Worm (Caenorhabditis elegans) whole organism, L4 larva: Measurements from ENCODE around the gene C34E10.12.
A peak's percentile ranks its signal among the peaks of the same experiment; 100 is the strongest.

Experiments used
- F44E2.7 ChIP-seq: fragments of 200-800 bp; sonication (Bioruptor generic); IDR thresholded peaks from 2 replicates; pipeline ENCODE4 v2.1.2; 2022; ENCODE audit warnings: missing genetic modification characterization, missing compliant biosample characterization
- R02D3.7 ChIP-seq: fragments of 150-350 bp; sonication (generic microtip); optimal IDR thresholded peaks from 3 replicates; lab custom pipeline; 2014; ENCODE audit warnings: missing biosample characterization, missing genetic modification characterization
- T20F7.1 ChIP-seq: fragments of 200-800 bp; sonication (Bioruptor generic); optimal IDR thresholded peaks from 2 replicates; lab custom pipeline; 2018; ENCODE audit warnings: mild to moderate bottlenecking, missing genetic modification characterization, missing compliant biosample characterization
- Y105C5A.15 ChIP-seq: fragments of 200-800 bp; sonication (Bioruptor generic); IDR thresholded peaks from 2 replicates; pipeline ENCODE4 v1.3.6; 2022; ENCODE audit warnings: missing genetic modification characterization, missing compliant biosample characterization
- ama-1 ChIP-seq: fragments of 150-350 bp; optimal IDR thresholded peaks from 2 replicates; lab custom pipeline; 2014; ENCODE audit warnings: inconsistent platforms, mixed read lengths
- ceh-28 ChIP-seq: fragments of 150-350 bp; optimal IDR thresholded peaks from 2 replicates; lab custom pipeline; 2014; ENCODE audit warnings: missing biosample characterization, missing genetic modification reagents, missing genetic modification characterization
- ceh-32 ChIP-seq: sonication (generic microtip); optimal IDR thresholded peaks from 2 replicates; lab custom pipeline; 2016; ENCODE audit warnings: mild to moderate bottlenecking, missing genetic modification characterization, missing compliant biosample characterization; ENCODE audit not compliant: poor library complexity
- ceh-44 ChIP-seq: fragments of 200-800 bp; sonication (Bioruptor generic); IDR thresholded peaks from 2 replicates; pipeline ENCODE4 v1.3.6; 2022; ENCODE audit warnings: missing genetic modification reagents, missing genetic modification characterization, missing compliant biosample characterization
- ceh-62 ChIP-seq: sonication (generic microtip); optimal IDR thresholded peaks from 2 replicates; lab custom pipeline; 2017; ENCODE audit warnings: missing biosample characterization, missing genetic modification characterization
- daf-16 ChIP-seq, 3 experiments: sonication (generic microtip); optimal IDR thresholded peaks; 2 replicates each; lab custom pipeline; 2016 to 2017; ENCODE audit warnings: missing genetic modification characterization in 3 of 3, missing genetic modification reagents in 3 of 3, mild to moderate bottlenecking in 2 of 3, missing compliant biosample characterization in 2 of 3, missing biosample characterization in 1 of 3, moderate library complexity in 1 of 3
- dmd-6 ChIP-seq: fragments of 200-800 bp; sonication (Bioruptor generic); IDR thresholded peaks from 2 replicates; pipeline ENCODE4 v1.3.6; 2022; ENCODE audit warnings: missing genetic modification reagents, missing genetic modification characterization, missing compliant biosample characterization
- dmd-8 ChIP-seq: fragments of 200-800 bp; sonication (Bioruptor generic); IDR thresholded peaks from 2 replicates; pipeline ENCODE4 v1.3.6; 2022; ENCODE audit warnings: missing genetic modification characterization, missing compliant biosample characterization
- dmd-9 ChIP-seq: fragments of 200-800 bp; sonication (Bioruptor generic); IDR thresholded peaks from 2 replicates; pipeline ENCODE4 v1.3.6; 2022; ENCODE audit warnings: missing genetic modification reagents, missing genetic modification characterization, missing compliant biosample characterization
- dpl-1 ChIP-seq: fragments of 150-350 bp; optimal IDR thresholded peaks from 2 replicates; lab custom pipeline; 2014; ENCODE audit warnings: missing biosample characterization, missing genetic modification reagents, missing genetic modification characterization
- egl-27 ChIP-seq: sonication (generic microtip); optimal IDR thresholded peaks from 3 replicates; lab custom pipeline; 2017; ENCODE audit warnings: missing biosample characterization, missing genetic modification reagents, missing genetic modification characterization
- egl-43 ChIP-seq: fragments of 200-800 bp; sonication (Bioruptor generic); IDR thresholded peaks from 2 replicates; pipeline ENCODE4 v1.3.6; 2022; ENCODE audit warnings: missing genetic modification reagents, missing genetic modification characterization, missing compliant biosample characterization
- fos-1 ChIP-seq: fragments of 150-350 bp; optimal IDR thresholded peaks from 2 replicates; lab custom pipeline; 2014; ENCODE audit warnings: missing biosample characterization, missing genetic modification characterization
- gei-8 ChIP-seq: fragments of 200-800 bp; sonication (Bioruptor generic); optimal IDR thresholded peaks from 2 replicates; lab custom pipeline; 2018; ENCODE audit warnings: mild to moderate bottlenecking, missing genetic modification characterization, missing compliant biosample characterization
- lim-7 ChIP-seq: fragments of 200-800 bp; sonication (Bioruptor generic); IDR thresholded peaks from 2 replicates; pipeline ENCODE4 v1.3.6; 2022; ENCODE audit warnings: missing genetic modification characterization, missing compliant biosample characterization
- lin-1 ChIP-seq: fragments of 200-800 bp; sonication (Bioruptor generic); IDR thresholded peaks from 2 replicates; pipeline ENCODE4 v1.3.6; 2022; ENCODE audit warnings: missing genetic modification reagents, missing genetic modification characterization, missing compliant biosample characterization
- lin-13 ChIP-seq: fragments of 150-350 bp; optimal IDR thresholded peaks from 2 replicates; lab custom pipeline; 2014; ENCODE audit warnings: missing biosample characterization, missing genetic modification reagents, missing genetic modification characterization
- lin-38 ChIP-seq: fragments of 200-800 bp; sonication (Bioruptor generic); IDR thresholded peaks from 2 replicates; pipeline ENCODE4 v1.3.6; 2022; ENCODE audit warnings: missing genetic modification reagents, missing genetic modification characterization, missing compliant biosample characterization
- lin-39 ChIP-seq: fragments of 150-350 bp; optimal IDR thresholded peaks from 2 replicates; lab custom pipeline; 2014; ENCODE audit warnings: missing biosample characterization, missing genetic modification reagents, missing genetic modification characterization
- lsy-2 ChIP-seq, 2 experiments: fragments of 150-350 bp in 1 of 2; sonication (generic microtip) in 1 of 2; optimal IDR thresholded peaks; 2 replicates each; lab custom pipeline; 2014 to 2017; ENCODE audit warnings: missing biosample characterization in 2 of 2, missing genetic modification characterization in 2 of 2
- madf-5 ChIP-seq, 2 experiments: fragments of 200-800 bp; sonication (Bioruptor generic); IDR thresholded peaks; 2 replicates each; pipeline ENCODE4 v1.3.6; 2022; ENCODE audit warnings: missing compliant biosample characterization in 2 of 2, missing genetic modification characterization in 2 of 2
- madf-9 ChIP-seq: fragments of 200-800 bp; sonication (Bioruptor generic); conservative IDR thresholded peaks from 2 replicates; pipeline ENCODE4 v1.3.6; 2022; ENCODE audit warnings: missing genetic modification reagents, missing genetic modification characterization, missing compliant biosample characterization
- mdt-29 ChIP-seq: fragments of 200-800 bp; sonication (Bioruptor generic); IDR thresholded peaks from 2 replicates; pipeline ENCODE4 v1.3.6; 2022; ENCODE audit warnings: missing genetic modification reagents, missing genetic modification characterization, missing compliant biosample characterization
- mxl-2 ChIP-seq: fragments of 200-800 bp; sonication (Bioruptor generic); conservative IDR thresholded peaks from 2 replicates; pipeline ENCODE4 v1.3.6; 2022; ENCODE audit warnings: missing genetic modification reagents, missing genetic modification characterization, missing compliant biosample characterization
- mxl-3 ChIP-seq: fragments of 200-800 bp; sonication (Bioruptor generic); optimal IDR thresholded peaks from 2 replicates; lab custom pipeline; 2018; ENCODE audit warnings: mild to moderate bottlenecking, missing genetic modification characterization, missing compliant biosample characterization
- nhr-10 ChIP-seq: fragments of 150-350 bp; optimal IDR thresholded peaks from 2 replicates; lab custom pipeline; 2014; ENCODE audit warnings: missing biosample characterization, missing genetic modification characterization
- nhr-102 ChIP-seq: sonication (generic microtip); optimal IDR thresholded peaks from 2 replicates; lab custom pipeline; 2016; ENCODE audit warnings: mild to moderate bottlenecking, missing genetic modification characterization, moderate library complexity, missing compliant biosample characterization
- nhr-11 ChIP-seq: fragments of 150-350 bp; optimal IDR thresholded peaks from 2 replicates; lab custom pipeline; 2014; ENCODE audit warnings: missing biosample characterization, missing genetic modification characterization
- nhr-111 ChIP-seq: fragments of 200-800 bp; sonication (Bioruptor generic); optimal IDR thresholded peaks from 2 replicates; lab custom pipeline; 2018; ENCODE audit warnings: mild to moderate bottlenecking, missing genetic modification characterization, missing compliant biosample characterization
- nhr-237 ChIP-seq: sonication (generic microtip); optimal IDR thresholded peaks from 2 replicates; lab custom pipeline; 2017; ENCODE audit warnings: missing biosample characterization, missing genetic modification characterization
- nhr-28 ChIP-seq: fragments of 150-350 bp; optimal IDR thresholded peaks from 2 replicates; lab custom pipeline; 2014; ENCODE audit warnings: missing biosample characterization, missing genetic modification characterization
- nhr-41 ChIP-seq: fragments of 200-800 bp; sonication (Bioruptor generic); IDR thresholded peaks from 2 replicates; pipeline ENCODE4 v1.3.6; 2022; ENCODE audit warnings: missing genetic modification reagents, missing genetic modification characterization, missing compliant biosample characterization
- nhr-42 ChIP-seq: fragments of 200-800 bp; sonication (Bioruptor generic); IDR thresholded peaks from 2 replicates; pipeline ENCODE4 v1.3.6; 2022; ENCODE audit warnings: missing genetic modification characterization, missing compliant biosample characterization
- nhr-6 ChIP-seq: fragments of 150-350 bp; optimal IDR thresholded peaks from 2 replicates; lab custom pipeline; 2014; ENCODE audit warnings: missing biosample characterization, missing genetic modification characterization
- pha-4 ChIP-seq, 2 experiments: fragments of 150-350 bp in 1 of 2; fragments of 200-800 bp in 1 of 2; sonication (Bioruptor generic) in 1 of 2; IDR thresholded peaks in 1 of 2; optimal IDR thresholded peaks in 1 of 2; 2 replicates each; pipeline versions ENCODE4 v1.3.6 to Lab custom; 2014 to 2022; ENCODE audit warnings: missing genetic modification characterization in 2 of 2, missing genetic modification reagents in 2 of 2, missing biosample characterization in 1 of 2, missing compliant biosample characterization in 1 of 2
- php-3 ChIP-seq: fragments of 200-800 bp; sonication (Bioruptor generic); IDR thresholded peaks from 2 replicates; pipeline ENCODE4 v1.3.6; 2022; ENCODE audit warnings: missing genetic modification reagents, missing genetic modification characterization, missing compliant biosample characterization
- pqm-1 ChIP-seq: sonication (generic microtip); optimal IDR thresholded peaks from 2 replicates; lab custom pipeline; 2017; ENCODE audit warnings: missing biosample characterization, missing genetic modification characterization
- rbr-2 ChIP-seq: sonication (generic microtip); optimal IDR thresholded peaks from 2 replicates; lab custom pipeline; 2016; ENCODE audit warnings: missing genotype, missing genetic modification characterization, missing compliant biosample characterization
- set-16 ChIP-seq: fragments of 200-800 bp; sonication (Bioruptor generic); IDR thresholded peaks from 2 replicates; pipeline ENCODE4 v1.3.6; 2022; ENCODE audit warnings: missing genetic modification reagents, missing genetic modification characterization, missing compliant biosample characterization
- skn-1 ChIP-seq: fragments of 150-350 bp; optimal IDR thresholded peaks from 2 replicates; lab custom pipeline; 2014; ENCODE audit warnings: missing biosample characterization, missing genetic modification characterization
- snpc-1.2 ChIP-seq: fragments of 200-800 bp; sonication (Bioruptor generic); IDR thresholded peaks from 2 replicates; pipeline ENCODE4 v1.3.6; 2022; ENCODE audit warnings: missing genetic modification reagents, missing genetic modification characterization, missing compliant biosample characterization
- spr-1 ChIP-seq: sonication (generic microtip); optimal IDR thresholded peaks from 2 replicates; lab custom pipeline; 2016; ENCODE audit warnings: mild to moderate bottlenecking, missing genetic modification characterization, missing compliant biosample characterization
- unc-39 ChIP-seq: sonication (generic microtip); optimal IDR thresholded peaks from 2 replicates; lab custom pipeline; 2017; ENCODE audit warnings: missing biosample characterization, missing genetic modification characterization
- vab-7 ChIP-seq: fragments of 200-800 bp; sonication (Bioruptor generic); IDR thresholded peaks from 2 replicates; pipeline ENCODE4 v1.3.6; 2022; ENCODE audit warnings: missing genetic modification reagents, missing genetic modification characterization, missing compliant biosample characterization
- zag-1 ChIP-seq: fragments of 150-350 bp; optimal IDR thresholded peaks from 2 replicates; lab custom pipeline; 2014; ENCODE audit warnings: missing biosample characterization, missing genetic modification characterization
- zfp-2 ChIP-seq: sonication (generic microtip); optimal IDR thresholded peaks from 2 replicates; lab custom pipeline; 2016; ENCODE audit warnings: mild to moderate bottlenecking, missing genetic modification characterization, missing compliant biosample characterization
- zip-11 ChIP-seq: fragments of 200-800 bp; sonication (Bioruptor generic); IDR thresholded peaks from 2 replicates; pipeline ENCODE4 v1.3.6; 2022; ENCODE audit warnings: missing genetic modification characterization, missing compliant biosample characterization

C34E10.12 gene

DNA sequence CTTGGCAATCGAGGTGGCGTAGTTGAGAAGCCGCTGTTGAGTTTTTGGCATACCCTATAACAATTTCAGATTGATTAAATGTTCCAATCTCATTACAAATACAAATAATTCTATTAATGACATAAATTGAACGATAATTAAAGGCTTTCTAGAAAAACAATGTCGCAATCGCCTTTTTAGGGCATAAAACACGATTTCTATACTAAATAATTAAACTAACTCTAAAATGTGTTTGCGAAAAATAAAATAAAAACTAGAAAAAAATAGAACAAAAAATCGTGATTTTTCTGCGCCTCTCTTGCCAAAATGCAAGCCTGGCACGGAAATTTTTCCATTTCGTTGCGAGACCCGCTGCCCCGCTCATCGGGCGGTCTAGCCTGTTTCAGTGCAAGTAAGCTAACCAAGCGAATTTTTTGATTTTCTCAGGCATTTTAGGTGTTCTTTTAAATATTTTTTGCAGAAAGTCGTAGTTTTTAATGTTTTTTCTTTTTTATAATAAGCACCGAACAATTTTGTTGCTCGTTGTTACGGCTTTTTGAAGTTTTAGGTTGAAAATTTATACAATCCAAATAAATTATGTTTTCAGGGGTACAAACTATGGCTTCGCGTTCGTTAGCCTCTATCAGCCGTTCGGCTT is at the start of gene C34E10.12, which contains the start of the genes C34E10.10 and atp-2:
C34E10.12 (minus strand) TSS at position 51 of the 637 bp plus-strand sequence.
C34E10.10 (minus strand) TSS at position 54 of the 637 bp plus-strand sequence.
atp-2 (plus strand) TSS at position 587 of the 637 bp plus-strand sequence.
- TF ChIP-seq mxl-3 (peak; percentile 27), gei-8 (GFP tag; lab: Kevin White, UChicago) (no peak), madf-5 (GFP tag; IDR thresholded peaks at IDR 0.05; lab: Robert Waterston, UW) (no peak), nhr-42 (no peak), nhr-102 (tag; lab: Kevin White, UChicago) (peak; percentile 51), dmd-6 (peak; percentile 44; the same call in 1 of the 2 replicates), skn-1 (tag; lab: Kevin White, UChicago) (no peak), php-3 (no peak), lin-39 (tag; lab: Kevin White, UChicago) (no peak), nhr-6 (tag; lab: Kevin White, UChicago) (peak; percentile 79), pha-4 (GFP tag; IDR thresholded peaks at IDR 0.05; lab: Robert Waterston, UW) (0 out of 2 replicates have a peak, but pooled peaks have one; percentile 14), pha-4 (tag; optimal IDR thresholded peaks at IDR 0.05; lab: Kevin White, UChicago) (no peak), dpl-1 (peak; percentile 81), dmd-9 (GFP tag; lab: Robert Waterston, UW) (peak; percentile 42; the same call in 1 of the 2 replicates), nhr-111 (GFP tag; lab: Kevin White, UChicago) (no peak), zfp-2 (tag; lab: Kevin White, UChicago) (no peak), nhr-10 (no peak), set-16 (GFP tag; lab: Robert Waterston, UW) (no peak), Y105C5A.15 (GFP tag; lab: Robert Waterston, UW) (no peak), fos-1 (tag; lab: Kevin White, UChicago) (no peak), rbr-2 (tag; lab: Kevin White, UChicago) (peak; percentile 77), mdt-29 (GFP tag; lab: Robert Waterston, UW) (no peak), R02D3.7 (tag; lab: Kevin White, UChicago) (no peak), ceh-62 (tag; lab: Kevin White, UChicago) (no peak), nhr-11 (tag; lab: Kevin White, UChicago) (peak; percentile 91), dmd-8 (GFP tag; lab: Robert Waterston, UW) (no peak), lin-38 (GFP tag; lab: Robert Waterston, UW) (peak; percentile 78), snpc-1.2 (GFP tag; lab: Robert Waterston, UW) (no peak), zag-1 (tag; lab: Kevin White, UChicago) (no peak), nhr-237 (tag; lab: Kevin White, UChicago) (no peak), ama-1 (lab: Kevin White, UChicago) (peak; percentile 88), ceh-28 (tag; lab: Kevin White, UChicago) (no peak), daf-16 (GFP tag; optimal IDR thresholded peaks at IDR 0.05; lab: Kevin White, UChicago) (peak in 1 of 2 experiments; percentile 14), daf-16 (tag; optimal IDR thresholded peaks at IDR 0.05; lab: Kevin White, UChicago) (peak; percentile 46), madf-9 (GFP tag; lab: Robert Waterston, UW) (no peak), mxl-2 (GFP tag; lab: Robert Waterston, UW) (no peak), spr-1 (tag; lab: Kevin White, UChicago) (peak; percentile 52), pqm-1 (peak; percentile 55), nhr-41 (no peak), zip-11 (no peak), T20F7.1 (GFP tag; lab: Kevin White, UChicago) (peak; percentile 76), vab-7 (no peak), lim-7 (GFP tag; lab: Robert Waterston, UW) (no peak), egl-43 (GFP tag; lab: Robert Waterston, UW) (no peak), ceh-44 (GFP tag; lab: Robert Waterston, UW) (no peak), lin-13 (GFP tag; lab: Kevin White, UChicago) (peak; percentile 76), nhr-28 (peak; percentile 82), lin-1 (GFP tag; lab: Robert Waterston, UW) (no peak), egl-27 (tag; lab: Kevin White, UChicago) (no peak), unc-39 (no peak), ceh-32 (no peak), lsy-2 (tag; optimal IDR thresholded peaks at IDR 0.05; lab: Kevin White, UChicago) (peak in 1 of 2 experiments; percentile 93), F44E2.7 (GFP tag; lab: Robert Waterston, UW) (no peak)
